Fruit fly (Drosophila melanogaster) whole organism, embryonic: ENCODE measurements around the gene CG31871.
A peak's percentile ranks its signal among the peaks of the same experiment; 100 is the strongest.

Source experiments
- ATbp ChIP-seq: fragments of 200-800 bp; sonication (Bioruptor generic); optimal IDR thresholded peaks from 2 replicates; lab custom pipeline; 2017; ENCODE audit warnings: missing biosample characterization, mild to moderate bottlenecking, missing genetic modification characterization, missing genetic modification reagents
- Asciz ChIP-seq: fragments of 200-800 bp; sonication (Bioruptor generic); optimal IDR thresholded peaks from 2 replicates; lab custom pipeline; 2017; ENCODE audit warnings: missing biosample characterization, mild to moderate bottlenecking, missing genetic modification characterization, missing genetic modification reagents
- Awh ChIP-seq: fragments of 200-800 bp; sonication (Bioruptor generic); IDR thresholded peaks from 2 replicates; pipeline ENCODE4, ENCODE4 v1.3.6; 2022; ENCODE audit warnings: missing biosample characterization, missing genetic modification characterization
- CG10366 ChIP-seq: fragments of 200-800 bp; sonication (Bioruptor generic); IDR thresholded peaks from 2 replicates; pipeline ENCODE4 v1.3.6; 2022; ENCODE audit warnings: missing biosample characterization, missing genetic modification characterization
- CG2202 ChIP-seq: fragments of 200-800 bp; sonication (Bioruptor generic); optimal IDR thresholded peaks from 2 replicates; lab custom pipeline; 2018; ENCODE audit warnings: missing biosample characterization, mild to moderate bottlenecking, missing genetic modification characterization
- CG2712 ChIP-seq: fragments of 200-800 bp; optimal IDR thresholded peaks from 3 replicates; lab custom pipeline; 2019; ENCODE audit warnings: missing biosample characterization, mild to moderate bottlenecking, missing genetic modification characterization, moderate library complexity
- CG3065 ChIP-seq: fragments of 200-800 bp; sonication (Bioruptor generic); optimal IDR thresholded peaks from 2 replicates; lab custom pipeline; 2016; ENCODE audit warnings: missing biosample characterization, missing genetic modification characterization
- CG3163 ChIP-seq: fragments of 200-800 bp; sonication (Bioruptor generic); optimal IDR thresholded peaks from 3 replicates; lab custom pipeline; 2016; ENCODE audit warnings: missing biosample characterization, missing genetic modification characterization
- CG3995 ChIP-seq: fragments of 200-800 bp; sonication (Bioruptor generic); optimal IDR thresholded peaks from 3 replicates; lab custom pipeline; 2016; ENCODE audit warnings: missing biosample characterization, missing genetic modification characterization
- CG4854 ChIP-seq: fragments of 200-800 bp; sonication (Bioruptor generic); optimal IDR thresholded peaks from 2 replicates; lab custom pipeline; 2016; ENCODE audit warnings: missing biosample characterization, missing genetic modification characterization, inconsistent platforms
- CG6689 ChIP-seq: fragments of 200-800 bp; sonication (Bioruptor generic); IDR thresholded peaks from 2 replicates; pipeline ENCODE4 v1.3.6; 2022; ENCODE audit warnings: missing biosample characterization, missing genetic modification characterization
- CG7372 ChIP-seq: fragments of 200-800 bp; sonication (Bioruptor generic); IDR thresholded peaks from 2 replicates; pipeline ENCODE4 v1.3.6; 2022; ENCODE audit warnings: missing biosample characterization, missing genetic modification characterization
- Dp ChIP-seq: fragments of 200-800 bp; sonication (Bioruptor generic); optimal IDR thresholded peaks from 2 replicates; lab custom pipeline; 2018; ENCODE audit warnings: missing biosample characterization, mild to moderate bottlenecking, missing genetic modification characterization, moderate library complexity
- Dref ChIP-seq: fragments of 200-800 bp; sonication (Bioruptor generic); IDR thresholded peaks from 2 replicates; pipeline ENCODE4 v1.3.6; 2022; ENCODE audit warnings: missing biosample characterization, missing genetic modification characterization
- Ets65A ChIP-seq: fragments of 200-800 bp; sonication (Bioruptor generic); peaks from one replicate; lab custom pipeline; 2016; ENCODE audit warnings: missing biosample characterization, missing genetic modification characterization
- Gsc ChIP-seq: fragments of 200-800 bp; sonication (Bioruptor generic); IDR thresholded peaks from 2 replicates; pipeline ENCODE4 v1.3.6; 2022; ENCODE audit warnings: missing biosample characterization, missing genetic modification characterization
- HLH3B ChIP-seq: fragments of 200-800 bp; sonication (Bioruptor generic); IDR thresholded peaks from 2 replicates; pipeline ENCODE4 v1.3.6; 2022; ENCODE audit warnings: missing biosample characterization, missing genetic modification characterization
- Hr3 ChIP-seq: fragments of 200-800 bp; sonication (Bioruptor generic); optimal IDR thresholded peaks from 3 replicates; lab custom pipeline; 2016; ENCODE audit warnings: missing biosample characterization, missing genetic modification characterization
- Hr39 ChIP-seq: fragments of >200 bp; optimal IDR thresholded peaks from 2 replicates; lab custom pipeline; 2017
- NK7.1 ChIP-seq: fragments of 200-800 bp; sonication (Bioruptor generic); optimal IDR thresholded peaks from 3 replicates; lab custom pipeline; 2016; ENCODE audit warnings: missing biosample characterization, missing genetic modification characterization
- Nf-YC ChIP-seq: fragments of 200-800 bp; optimal IDR thresholded peaks from 3 replicates; lab custom pipeline; 2019; ENCODE audit warnings: missing biosample characterization, mild to moderate bottlenecking, missing genetic modification characterization, moderate library complexity
- Opbp ChIP-seq: fragments of 200-800 bp; sonication (Bioruptor generic); IDR thresholded peaks from 3 replicates; pipeline ENCODE4 v1.3.6; 2022; ENCODE audit warnings: missing biosample characterization, missing genetic modification characterization; ENCODE audit not compliant: partially characterized antibody
- Sox100B ChIP-seq: fragments of 200-800 bp; sonication (Bioruptor generic); optimal IDR thresholded peaks from 3 replicates; lab custom pipeline; 2018; ENCODE audit warnings: missing biosample characterization, mild to moderate bottlenecking, missing genetic modification characterization
- Xrp1 ChIP-seq: fragments of 200-800 bp; sonication (Bioruptor generic); IDR thresholded peaks from 2 replicates; pipeline ENCODE4 v1.3.6; 2022; ENCODE audit warnings: missing biosample characterization, missing genetic modification characterization
- YL-1 ChIP-seq: fragments of 200-800 bp; sonication (Bioruptor generic); optimal IDR thresholded peaks from 3 replicates; lab custom pipeline; 2017; ENCODE audit warnings: missing biosample characterization, mild to moderate bottlenecking, missing genetic modification characterization
- bbx ChIP-seq: fragments of 200-800 bp; sonication (Bioruptor generic); IDR thresholded peaks from 2 replicates; pipeline ENCODE4 v1.3.6; 2022; ENCODE audit warnings: missing biosample characterization, missing genetic modification characterization; ENCODE audit not compliant: partially characterized antibody
- br ChIP-seq: fragments of >200 bp; optimal IDR thresholded peaks from 2 replicates; lab custom pipeline; 2017
- cato ChIP-seq: fragments of 200-800 bp; sonication (Bioruptor generic); optimal IDR thresholded peaks from 2 replicates; lab custom pipeline; 2016; ENCODE audit warnings: missing biosample characterization, missing genetic modification characterization, borderline replicate concordance
- chif ChIP-seq, 2 experiments: fragments of 200-800 bp; sonication (Bioruptor generic); optimal IDR thresholded peaks; 3 replicates each; lab custom pipeline; 2016; ENCODE audit warnings: missing biosample characterization in 2 of 2, missing genetic modification characterization in 2 of 2
- esg ChIP-seq: fragments of 200-800 bp; sonication (Bioruptor generic); conservative IDR thresholded peaks from 2 replicates; pipeline ENCODE4 v1.3.6; 2022; ENCODE audit warnings: missing biosample characterization, missing genetic modification characterization
- ftz-f1 ChIP-seq: fragments of 200-800 bp; sonication (Bioruptor generic); optimal IDR thresholded peaks from 2 replicates; lab custom pipeline; 2016; ENCODE audit warnings: missing biosample characterization, missing genetic modification characterization
- fu2 ChIP-seq: fragments of 200-800 bp; sonication (Bioruptor generic); optimal IDR thresholded peaks from 2 replicates; lab custom pipeline; 2016; ENCODE audit warnings: missing biosample characterization, missing genetic modification characterization
- gsb ChIP-seq: fragments of 200-800 bp; sonication (Bioruptor generic); IDR thresholded peaks from 2 replicates; pipeline ENCODE4 v1.3.6; 2022; ENCODE audit warnings: missing biosample characterization, missing genetic modification characterization
- her ChIP-seq: fragments of 200-800 bp; sonication (Bioruptor generic); optimal IDR thresholded peaks from 2 replicates; lab custom pipeline; 2016; ENCODE audit warnings: missing biosample characterization, missing genetic modification characterization
- nom ChIP-seq: fragments of 200-800 bp; sonication (Bioruptor generic); optimal IDR thresholded peaks from 2 replicates; lab custom pipeline; 2017; ENCODE audit warnings: missing biosample characterization, missing genetic modification characterization, mild to moderate bottlenecking, moderate library complexity, missing genetic modification reagents
- slbo ChIP-seq: fragments of 200-800 bp; sonication (Bioruptor generic); IDR thresholded peaks from 2 replicates; pipeline ENCODE4 v1.3.6; 2022; ENCODE audit warnings: missing biosample characterization, missing genetic modification characterization
- so ChIP-seq: fragments of 200-800 bp; sonication (Bioruptor generic); IDR thresholded peaks from 3 replicates; pipeline ENCODE4 v1.3.6; 2022; ENCODE audit warnings: missing biosample characterization, missing genetic modification characterization
- sqz ChIP-seq: fragments of 200-800 bp; sonication (Bioruptor generic); optimal IDR thresholded peaks from 3 replicates; lab custom pipeline; 2018; ENCODE audit warnings: missing biosample characterization, mild to moderate bottlenecking, missing genetic modification characterization
- stwl ChIP-seq: fragments of 200-800 bp; sonication (Bioruptor generic); optimal IDR thresholded peaks from 3 replicates; lab custom pipeline; 2018; ENCODE audit warnings: missing biosample characterization, mild to moderate bottlenecking, missing genetic modification characterization, moderate library complexity
- sug ChIP-seq: fragments of 200-800 bp; optimal IDR thresholded peaks from 2 replicates; lab custom pipeline; 2019; ENCODE audit warnings: missing biosample characterization, mild to moderate bottlenecking, missing genetic modification characterization, moderate library complexity
- twi ChIP-seq: fragments of 200-800 bp; optimal IDR thresholded peaks from 2 replicates; lab custom pipeline; 2019; ENCODE audit warnings: missing biosample characterization, mild to moderate bottlenecking, missing genetic modification characterization, moderate library complexity

Gene CG31871

dm6 chr2L:10703281-10703680 is 41.4 kb downstream of the CG31871 start, which contains the start of gene CG6415 (continued):
- peak; percentile 60 for TF ChIP-seq Hr3 (GFP tag; lab: Kevin White, UChicago)
- peak; percentile 62 for TF ChIP-seq Nf-YC (tag; lab: Kevin White, UChicago)
- TF ChIP-seq cato = peak; percentile 4
- TF ChIP-seq CG2712 (tag; lab: Kevin White, UChicago) = peak; percentile 84
- TF ChIP-seq chif (GFP tag; optimal IDR thresholded peaks at IDR 0.05; lab: Kevin White, UChicago) = peak; percentile 36 to 75
- peak; percentile 42 for TF ChIP-seq CG3163 (GFP tag; lab: Kevin White, UChicago)
- TF ChIP-seq CG3995 = peak; percentile 26
- TF ChIP-seq CG3065 (GFP tag; lab: Kevin White, UChicago) = no peak
- peak; percentile 20 for TF ChIP-seq CG4854 (GFP tag; lab: Kevin White, UChicago)
- peak; percentile 76 for TF ChIP-seq Awh (GFP tag; lab: Robert Waterston, UW)
- TF ChIP-seq slbo (GFP tag; lab: Robert Waterston, UW) = peak; percentile 86
- TF ChIP-seq Opbp (GFP tag; lab: Robert Waterston, UW) = no peak
- TF ChIP-seq ATbp (GFP tag; lab: Kevin White, UChicago) = peak; percentile 71
- TF ChIP-seq ftz-f1 = no peak
- peak; percentile 63 for TF ChIP-seq CG6689 (GFP tag; lab: Robert Waterston, UW)
- TF ChIP-seq twi = no peak
- TF ChIP-seq HLH3B (GFP tag; lab: Robert Waterston, UW) = peak; percentile 70; the same call in 1 of the 2 replicates
- TF ChIP-seq Xrp1 (GFP tag; lab: Robert Waterston, UW) = peak; percentile 86
- TF ChIP-seq Ets65A (GFP tag; lab: Kevin White, UChicago) = no peak
- TF ChIP-seq Asciz (GFP tag; lab: Kevin White, UChicago) = peak; percentile 44
- TF ChIP-seq sug (tag; lab: Kevin White, UChicago) = peak; percentile 92
- TF ChIP-seq CG7372 (GFP tag; lab: Robert Waterston, UW) = peak; percentile 62
- peak; percentile 61 for TF ChIP-seq fu2
- TF ChIP-seq esg = peak; percentile 46; the same call in 1 of the 2 replicates
- TF ChIP-seq bbx (GFP tag; lab: Robert Waterston, UW) = no peak
- peak; percentile 68 for TF ChIP-seq CG10366 (GFP tag; lab: Robert Waterston, UW)
- no peak for TF ChIP-seq br (lab: Kevin White, UChicago)
- peak; percentile 76 for TF ChIP-seq her
- peak; percentile 76 for TF ChIP-seq so (GFP tag; lab: Robert Waterston, UW)
- TF ChIP-seq Gsc = 0 out of 2 replicates have a peak, but pooled peaks have one; percentile 39
- peak; percentile 36 for TF ChIP-seq CG2202 (tag; lab: Kevin White, UChicago)
- TF ChIP-seq Dref (GFP tag; lab: Robert Waterston, UW) = no peak
- no peak for TF ChIP-seq Dp (GFP tag; lab: Kevin White, UChicago)
- TF ChIP-seq Hr39 (lab: Kevin White, UChicago) = no peak
- no peak for TF ChIP-seq YL-1
- TF ChIP-seq NK7.1 (GFP tag; lab: Kevin White, UChicago) = peak; percentile 48
- TF ChIP-seq sqz = peak; percentile 33
- TF ChIP-seq nom (GFP tag; lab: Kevin White, UChicago) = no peak
- TF ChIP-seq Sox100B (GFP tag; lab: Kevin White, UChicago) = peak; percentile 68

DNA sequence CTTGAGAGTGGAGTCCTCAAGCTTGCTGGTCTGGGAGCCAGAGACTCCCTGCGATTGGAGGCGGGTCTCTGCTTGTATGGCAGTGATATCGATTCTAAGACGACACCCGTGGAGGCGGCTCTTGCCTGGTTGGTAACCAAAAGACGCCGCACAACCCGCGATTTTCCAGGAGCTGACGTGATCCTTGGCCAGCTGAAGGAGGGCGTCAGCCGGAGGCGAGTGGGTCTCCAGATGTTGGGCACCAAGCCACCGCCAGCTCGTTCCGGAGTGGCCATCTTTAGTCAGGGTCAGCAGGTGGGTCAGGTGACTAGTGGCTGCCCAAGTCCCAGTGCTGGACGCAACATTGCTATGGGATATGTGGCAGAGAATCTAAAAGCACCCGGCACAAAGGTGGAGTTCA is 42.5 kb downstream of the CG31871 start:
- TF ChIP-seq Ets65A (GFP tag; lab: Kevin White, UChicago) = peak; percentile 90
- no peak for TF ChIP-seq stwl (tag; lab: Kevin White, UChicago)

DNA sequence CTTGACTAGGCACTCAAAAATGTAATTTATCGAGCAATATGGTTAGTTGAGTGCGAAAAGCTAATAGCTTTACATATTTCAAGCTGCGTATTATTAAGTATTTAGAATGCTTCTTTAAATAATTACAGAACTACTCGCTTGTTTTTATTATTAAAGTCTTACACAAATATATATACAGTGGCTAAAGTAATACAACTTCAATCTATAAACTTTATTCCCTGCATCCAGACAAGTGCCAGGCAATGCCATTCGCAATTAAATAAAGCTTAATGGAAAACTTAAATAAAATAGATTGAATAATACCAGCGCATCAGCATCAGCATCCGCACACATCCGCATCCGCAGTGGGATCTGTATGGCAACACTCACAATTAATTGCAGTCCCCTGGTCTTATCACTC is 44.4 kb downstream of the CG31871 start:
- TF ChIP-seq gsb (GFP tag; lab: Robert Waterston, UW) (no peak), Ets65A (GFP tag; lab: Kevin White, UChicago) (peak; percentile 73), NK7.1 (GFP tag; lab: Kevin White, UChicago) (no peak)
- TF ChIP-seq, all 482 proteins: peak for 1
